Worm (Caenorhabditis elegans): ENCODE measurements around the gene tmem-258.

DNA sequence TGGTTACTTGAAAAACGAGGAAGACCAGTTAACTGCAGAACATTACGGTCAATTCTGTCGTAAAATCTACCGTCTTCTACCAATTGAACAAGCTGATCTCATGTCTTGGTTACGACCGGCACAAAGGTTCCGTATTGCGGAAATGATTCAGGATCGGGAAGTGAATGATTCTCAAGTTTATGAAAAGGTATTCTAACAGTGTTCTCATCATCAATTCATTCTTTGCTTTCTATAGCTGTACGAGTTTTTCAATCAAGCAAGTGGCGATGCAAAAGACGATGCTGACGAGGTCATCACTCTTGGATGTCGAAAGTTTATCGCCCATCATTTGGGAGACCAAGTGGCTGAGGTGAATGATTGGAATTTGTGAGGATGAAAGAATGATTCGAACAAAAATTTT is 24.4 kb downstream of the tmem-258 start:
- TF ChIP-seq Y116A8C.19 (tag; optimal IDR thresholded peaks at IDR 0.05; ENCODE audit: borderline replicate concordance): no peak
- no peak for TF ChIP-seq fos-1 (tag; optimal IDR thresholded peaks at IDR 0.05)
- TF ChIP-seq zag-1 (tag; optimal IDR thresholded peaks at IDR 0.05): no peak
- TF ChIP-seq unc-62 (GFP tag; optimal IDR thresholded peaks at IDR 0.05): no peak
- TF ChIP-seq ceh-82 (tag; optimal IDR thresholded peaks at IDR 0.05): no peak
- TF ChIP-seq hpl-2 (GFP tag; optimal IDR thresholded peaks at IDR 0.05): no peak
- TF ChIP-seq skn-1 (tag; optimal IDR thresholded peaks at IDR 0.05): no peak
- no peak for TF ChIP-seq lin-13 (GFP tag; optimal IDR thresholded peaks at IDR 0.05)
- no peak for TF ChIP-seq nhr-90 (tag; optimal IDR thresholded peaks at IDR 0.05; ENCODE audit: poor library complexity)
- no peak for TF ChIP-seq nhr-47 (tag; optimal IDR thresholded peaks at IDR 0.05)
- TF ChIP-seq snpc-4 (tag; optimal IDR thresholded peaks at IDR 0.05): no peak

Data from whole organism, L1 larva.